Fruit fly (Drosophila melanogaster) whole organism, wandering third instar larva: ENCODE data around the gene mthl9.

Experiments
- CG32264 ChIP-seq: fragments of 200-800 bp; sonication (Bioruptor generic); optimal IDR thresholded peaks from 2 replicates; lab custom pipeline; 2016; ENCODE audit warnings: missing biosample characterization, missing genetic modification characterization
- CG9705 ChIP-seq: fragments of 200-800 bp; sonication (Bioruptor generic); optimal IDR thresholded peaks from 2 replicates; lab custom pipeline; 2018; ENCODE audit warnings: missing biosample characterization, mild to moderate bottlenecking, missing genetic modification characterization
- Dfd ChIP-seq: fragments of >200 bp; optimal IDR thresholded peaks from 2 replicates; lab custom pipeline; 2017; ENCODE audit warnings: missing biosample characterization, missing genetic modification characterization
- Dif ChIP-seq: fragments of 200-275, 200-300 bp; sonication (Bioruptor generic); optimal IDR thresholded peaks from 2 replicates; lab custom pipeline; 2018; ENCODE audit warnings: missing biosample characterization, missing genetic modification characterization; ENCODE audit not compliant: partially characterized antibody
- GATAd ChIP-seq: sonication (Bioruptor generic); optimal IDR thresholded peaks from 2 replicates; lab custom pipeline; 2016; ENCODE audit warnings: missing biosample characterization, missing genetic modification characterization
- HLH106 ChIP-seq: fragments of 200-800 bp; optimal IDR thresholded peaks from 3 replicates; lab custom pipeline; 2019; ENCODE audit warnings: missing biosample characterization, mild to moderate bottlenecking, missing genetic modification characterization, moderate library complexity
- Hnf4 ChIP-seq: fragments of 200-800 bp; sonication (Bioruptor generic); optimal IDR thresholded peaks from 2 replicates; lab custom pipeline; 2016; ENCODE audit warnings: missing biosample characterization, mild to moderate bottlenecking, missing genetic modification characterization
- Hr78 ChIP-seq: fragments of >200 bp; optimal IDR thresholded peaks from 2 replicates; lab custom pipeline; 2017; ENCODE audit warnings: missing biosample characterization, missing genetic modification characterization
- Hr83 ChIP-seq: fragments of 200-300 bp; sonication (Bioruptor generic); optimal IDR thresholded peaks from 2 replicates; lab custom pipeline; 2016; ENCODE audit warnings: missing biosample characterization, mild to moderate bottlenecking, missing genetic modification characterization, moderate library complexity; ENCODE audit not compliant: poor library complexity, severe bottlenecking
- Jra ChIP-seq: sonication (Bioruptor generic); optimal IDR thresholded peaks from 2 replicates; lab custom pipeline; 2016; ENCODE audit warnings: missing biosample characterization, missing genetic modification characterization
- Mio ChIP-seq: sonication (Bioruptor generic); optimal IDR thresholded peaks from 2 replicates; lab custom pipeline; 2016; ENCODE audit warnings: missing biosample characterization, missing genetic modification characterization
- Myc ChIP-seq: fragments of >200 bp; optimal IDR thresholded peaks from 2 replicates; lab custom pipeline; 2017
- N ChIP-seq: fragments of >200 bp; optimal IDR thresholded peaks from 2 replicates; lab custom pipeline; 2018; ENCODE audit warnings: missing biosample characterization, missing external identifiers, missing genetic modification characterization
- OdsH ChIP-seq: fragments of 200-800 bp; sonication (Bioruptor generic); optimal IDR thresholded peaks from 2 replicates; lab custom pipeline; 2016; ENCODE audit warnings: missing biosample characterization, mild to moderate bottlenecking, missing genetic modification characterization
- Rel ChIP-seq, 2 experiments: fragments of 200-800 bp; sonication (Bioruptor generic) in 1 of 2; optimal IDR thresholded peaks; 2 replicates in 1 of 2; 3 replicates in 1 of 2; lab custom pipeline; 2016 to 2019; ENCODE audit warnings: mild to moderate bottlenecking in 2 of 2, missing biosample characterization in 2 of 2, missing genetic modification characterization in 2 of 2, moderate library complexity in 1 of 2
- Sp1 ChIP-seq: fragments of 200-800 bp; sonication (Bioruptor generic); optimal IDR thresholded peaks from 3 replicates; lab custom pipeline; 2019; ENCODE audit warnings: missing biosample characterization, mild to moderate bottlenecking, missing genetic modification characterization, moderate library complexity
- br ChIP-seq: fragments of 200-800 bp; sonication (Bioruptor generic); optimal IDR thresholded peaks from 2 replicates; lab custom pipeline; 2016; ENCODE audit warnings: missing biosample characterization, missing genetic modification characterization
- brk ChIP-seq: fragments of 200-800 bp; sonication (Bioruptor generic); optimal IDR thresholded peaks from 2 replicates; lab custom pipeline; 2016; ENCODE audit warnings: missing biosample characterization, mild to moderate bottlenecking, missing genetic modification characterization
- dl ChIP-seq, 2 experiments: fragments of 175-275, 200-275 bp in 1 of 2; fragments of 200-275 bp in 1 of 2; sonication (Bioruptor generic); optimal IDR thresholded peaks; lab custom pipeline; 2018; ENCODE audit warnings: mild to moderate bottlenecking in 2 of 2, missing biosample characterization in 2 of 2, missing genetic modification characterization in 2 of 2, moderate library complexity in 2 of 2; ENCODE audit not compliant: partially characterized antibody in 2 of 2, insufficient read depth in 1 of 2
- ey ChIP-seq: fragments of 200-800 bp; sonication (Bioruptor generic); optimal IDR thresholded peaks from 2 replicates; lab custom pipeline; 2016; ENCODE audit warnings: missing biosample characterization, missing genetic modification characterization
- foxo ChIP-seq, 2 experiments: fragments of 200-800 bp; sonication (Bioruptor generic); optimal IDR thresholded peaks; 2 replicates in 1 of 2; 3 replicates in 1 of 2; lab custom pipeline; 2016 to 2017; ENCODE audit warnings: missing biosample characterization in 2 of 2, missing genetic modification characterization in 2 of 2
- fru ChIP-seq: fragments of 200-800 bp; sonication (Bioruptor generic); optimal IDR thresholded peaks from 3 replicates; lab custom pipeline; 2016; ENCODE audit warnings: missing biosample characterization, mild to moderate bottlenecking, missing genetic modification characterization
- h ChIP-seq: fragments of 200-800 bp; sonication (Bioruptor generic); optimal IDR thresholded peaks from 3 replicates; lab custom pipeline; 2016; ENCODE audit warnings: missing biosample characterization, mild to moderate bottlenecking, missing genetic modification characterization
- jim ChIP-seq: fragments of 175-275, 200-325 bp; sonication (Bioruptor generic); optimal IDR thresholded peaks from 2 replicates; lab custom pipeline; 2016; ENCODE audit warnings: missing biosample characterization, mild to moderate bottlenecking, missing genetic modification characterization
- pan ChIP-seq: fragments of >200 bp; optimal IDR thresholded peaks from 2 replicates; lab custom pipeline; 2017
- psq ChIP-seq: fragments of 200-800 bp; sonication (Bioruptor generic); optimal IDR thresholded peaks from 3 replicates; lab custom pipeline; 2017; ENCODE audit warnings: missing biosample characterization, mild to moderate bottlenecking, missing genetic modification characterization, moderate library complexity
- rgr ChIP-seq: fragments of 200-800 bp; sonication (Bioruptor generic); optimal IDR thresholded peaks from 3 replicates; lab custom pipeline; 2016; ENCODE audit warnings: missing biosample characterization, mild to moderate bottlenecking, missing genetic modification characterization
- sage ChIP-seq: fragments of 200-800 bp; sonication (Bioruptor generic); optimal IDR thresholded peaks from 2 replicates; lab custom pipeline; 2016; ENCODE audit warnings: missing biosample characterization, mild to moderate bottlenecking, missing genetic modification characterization
- sv ChIP-seq: fragments of 200-800 bp; sonication (Bioruptor generic); optimal IDR thresholded peaks from 3 replicates; lab custom pipeline; 2016; ENCODE audit warnings: missing biosample characterization, missing genetic modification characterization
- tai ChIP-seq: sonication (Bioruptor generic); optimal IDR thresholded peaks from 2 replicates; lab custom pipeline; 2016; ENCODE audit warnings: missing biosample characterization, missing genetic modification characterization
- usp ChIP-seq: fragments of >200 bp; optimal IDR thresholded peaks from 2 replicates; lab custom pipeline; 2017; ENCODE audit warnings: missing biosample characterization, missing genetic modification characterization
- woc ChIP-seq: sonication (Bioruptor generic); optimal IDR thresholded peaks from 2 replicates; lab custom pipeline; 2016; ENCODE audit warnings: missing biosample characterization, mild to moderate bottlenecking, missing genetic modification characterization

The mthl9 gene

DNA sequence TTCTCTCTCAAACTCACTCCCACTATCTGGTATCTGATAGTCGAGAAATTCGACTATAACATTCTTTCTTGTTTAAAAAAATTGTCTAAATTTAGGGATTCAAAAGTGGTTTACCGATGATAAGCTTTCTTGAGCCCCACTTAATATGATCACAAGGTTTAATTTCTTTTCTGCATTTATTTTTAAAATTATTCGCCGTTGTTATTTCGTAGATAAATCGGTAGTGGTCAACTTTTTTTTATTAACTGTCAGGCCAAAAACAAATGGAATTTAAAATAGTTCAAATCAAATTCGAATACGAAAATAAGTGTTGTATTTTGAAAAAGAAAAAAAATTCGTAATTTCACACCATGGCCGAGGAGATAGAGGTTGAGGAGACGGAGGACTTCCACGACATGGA lies 25.6 kb upstream of the mthl9 start, which contains the start of gene Roc1b:
Roc1b (plus strand) TSS at position 301 of the 400 bp plus-strand sequence.
- no peak for TF ChIP-seq Hnf4 (GFP tag; lab: Kevin White, UChicago)
- TF ChIP-seq fru, result no peak
- TF ChIP-seq HLH106 (tag; lab: Kevin White, UChicago), result no peak
- TF ChIP-seq Dfd (GFP tag; lab: Kevin White, UChicago), result no peak
- no peak for TF ChIP-seq Dif (GFP tag; lab: Kevin White, UChicago)
- no peak for TF ChIP-seq Hr78 (GFP tag; lab: Kevin White, UChicago)
- no peak for TF ChIP-seq Rel (GFP tag; optimal IDR thresholded peaks at IDR 0.05; lab: Kevin White, UChicago)
- TF ChIP-seq Rel (tag; optimal IDR thresholded peaks at IDR 0.05; lab: Kevin White, UChicago), result no peak

DNA sequence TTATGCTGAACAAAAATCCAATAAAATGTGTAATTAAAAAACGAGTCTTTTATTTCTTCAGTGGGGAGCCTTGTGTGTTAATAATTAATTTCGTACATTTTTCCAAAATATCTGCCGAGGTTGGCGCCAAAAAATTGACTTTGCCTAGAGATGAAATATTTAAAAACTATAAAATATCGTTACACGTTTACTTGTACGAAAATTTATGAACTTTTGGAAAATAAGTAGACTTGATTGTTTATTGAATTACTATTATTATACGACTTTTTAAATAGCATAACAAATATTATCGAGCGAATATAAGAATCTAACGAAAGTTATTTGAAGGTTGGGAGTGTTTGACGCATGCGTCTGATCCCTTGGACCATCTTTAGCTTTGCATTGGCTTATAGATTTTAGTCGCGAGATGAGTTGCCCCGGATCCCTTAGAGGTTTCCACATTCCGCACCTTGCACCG lies 23.9 kb upstream of the mthl9 start, which contains the start of gene CG1231:
CG1231 (plus strand) TSS at position 407 of the 457 bp plus-strand sequence.
- TF ChIP-seq Dif (GFP tag; lab: Kevin White, UChicago), result no peak
- TF ChIP-seq Jra (GFP tag; lab: Kevin White, UChicago), result no peak
- TF ChIP-seq h (GFP tag; lab: Kevin White, UChicago), result no peak
- no peak for TF ChIP-seq usp (GFP tag; lab: Kevin White, UChicago)
- no peak for TF ChIP-seq brk
- TF ChIP-seq rgr (GFP tag; lab: Kevin White, UChicago), result no peak
- TF ChIP-seq Hr78 (GFP tag; lab: Kevin White, UChicago), result no peak

DNA sequence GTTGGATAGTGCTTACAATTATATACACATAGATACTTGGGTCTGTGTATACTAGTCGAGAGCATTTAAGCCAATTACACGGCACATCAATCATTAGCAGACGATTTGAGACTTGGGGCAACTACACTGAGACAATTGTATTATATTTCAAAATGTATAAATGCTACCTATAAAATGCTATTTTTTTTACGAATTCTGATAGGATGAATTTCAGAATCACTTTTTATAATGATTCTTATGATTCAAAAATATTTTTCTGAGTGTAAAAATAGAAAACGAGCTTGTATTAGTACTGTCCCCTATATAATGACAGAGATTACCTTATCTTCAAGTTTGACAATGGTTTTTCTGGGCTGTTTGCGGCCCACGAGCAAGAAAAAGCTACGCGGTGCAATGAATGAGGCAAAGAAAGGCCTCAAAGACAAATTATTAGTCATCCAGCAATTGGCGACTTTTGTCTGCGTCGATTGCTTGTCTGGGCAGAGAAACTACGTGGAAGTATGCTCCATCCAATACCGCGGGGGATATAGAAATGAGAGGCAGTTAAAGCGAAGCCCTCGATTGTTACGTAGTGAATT lies 18.6 kb upstream of the mthl9 start:
- TF ChIP-seq dl (GFP tag; optimal IDR thresholded peaks at IDR 0.05; lab: Kevin White, UChicago; ENCODE audit: insufficient read depth in 1 of 2, partially characterized antibody in 2 of 2), result no peak
- peak; percentile 52 for TF ChIP-seq OdsH
- peak; percentile 58 for TF ChIP-seq rgr (GFP tag; lab: Kevin White, UChicago)
- no peak for TF ChIP-seq N (GFP tag; lab: Kevin White, UChicago)
- TF ChIP-seq jim (GFP tag; lab: Kevin White, UChicago), result no peak
- no peak for TF ChIP-seq pan (lab: Kevin White, UChicago)
- no peak for TF ChIP-seq brk
- TF ChIP-seq CG9705 (GFP tag; lab: Kevin White, UChicago), result no peak
- TF ChIP-seq CG32264, result peak; percentile 11
- no peak for TF ChIP-seq br
- no peak for TF ChIP-seq tai (GFP tag; lab: Kevin White, UChicago)
- no peak for TF ChIP-seq sage (GFP tag; lab: Kevin White, UChicago)
- TF ChIP-seq Hr83 (GFP tag; lab: Kevin White, UChicago), result no peak
- peak; percentile 44 for TF ChIP-seq psq (GFP tag; lab: Kevin White, UChicago)
- TF ChIP-seq foxo (GFP tag; optimal IDR thresholded peaks at IDR 0.05; lab: Kevin White, UChicago), result peak in 1 of 2 experiments; percentile 82
- TF ChIP-seq Dif (GFP tag; lab: Kevin White, UChicago), result no peak
- peak; percentile 58 for TF ChIP-seq ey (GFP tag; lab: Kevin White, UChicago)
- peak; percentile 42 for TF ChIP-seq sv
- TF ChIP-seq h (GFP tag; lab: Kevin White, UChicago), result peak; percentile 72
- no peak for TF ChIP-seq Myc (lab: Kevin White, UChicago)
- TF ChIP-seq woc (GFP tag; lab: Kevin White, UChicago), result no peak
- TF ChIP-seq usp (GFP tag; lab: Kevin White, UChicago), result no peak
- TF ChIP-seq Sp1, result no peak

DNA sequence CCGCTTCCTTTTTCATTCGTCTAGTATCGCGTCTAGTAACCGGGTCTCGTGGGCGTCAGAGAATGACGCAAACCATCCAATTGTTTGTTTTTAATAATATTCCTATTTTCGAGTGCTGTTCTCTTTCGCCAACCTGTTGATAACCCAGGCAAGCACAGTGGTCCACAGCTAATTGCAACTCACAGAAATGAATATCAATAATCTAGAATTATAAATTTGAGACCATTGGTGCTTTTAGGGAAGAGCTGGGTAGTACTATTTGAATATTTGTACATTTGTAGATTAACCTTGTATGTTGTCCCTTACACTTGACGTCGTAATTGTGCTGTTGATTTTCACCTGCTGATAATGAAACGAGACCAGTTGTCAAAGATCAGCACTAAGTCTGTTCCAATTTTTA lies 17.6 kb upstream of the mthl9 start:
- peak; percentile 25 for TF ChIP-seq fru
- peak; percentile 22 for TF ChIP-seq br
- TF ChIP-seq GATAd, result no peak
- peak; percentile 38 for TF ChIP-seq ey (GFP tag; lab: Kevin White, UChicago)
- peak; percentile 44 for TF ChIP-seq rgr (GFP tag; lab: Kevin White, UChicago)
- TF ChIP-seq sv, result no peak
- no peak for TF ChIP-seq psq (GFP tag; lab: Kevin White, UChicago)
- peak; percentile 8 for TF ChIP-seq woc (GFP tag; lab: Kevin White, UChicago)
- peak; percentile 25 for TF ChIP-seq OdsH
- no peak for TF ChIP-seq Jra (GFP tag; lab: Kevin White, UChicago)
- TF ChIP-seq foxo (GFP tag; optimal IDR thresholded peaks at IDR 0.05; lab: Kevin White, UChicago), result peak in 1 of 2 experiments; percentile 39
- TF ChIP-seq Mio, result no peak
- peak; percentile 42 for TF ChIP-seq h (GFP tag; lab: Kevin White, UChicago)
- TF ChIP-seq, all 38 proteins: peak for 8
